Worm (Caenorhabditis elegans) whole organism, L2 larva: Measurements from ENCODE around the gene Y17G9B.2.

Experiments
- aly-2 ChIP-seq: fragments of 150-350 bp; optimal IDR thresholded peaks from 2 replicates; lab custom pipeline; 2014; ENCODE audit warnings: missing biosample characterization, missing genetic modification characterization
- ama-1 ChIP-seq: fragments of 150-350 bp; optimal IDR thresholded peaks from 2 replicates; lab custom pipeline; 2018; ENCODE audit warnings: inconsistent platforms
- ceh-16 ChIP-seq: fragments of 150-350 bp; optimal IDR thresholded peaks from 2 replicates; lab custom pipeline; 2014; ENCODE audit warnings: missing biosample characterization, missing genetic modification characterization
- elt-3 ChIP-seq: sonication (generic microtip); optimal IDR thresholded peaks from 2 replicates; lab custom pipeline; 2017; ENCODE audit warnings: missing biosample characterization, missing genetic modification characterization
- gmeb-1 ChIP-seq: fragments of 150-350 bp; optimal IDR thresholded peaks from 2 replicates; lab custom pipeline; 2014; ENCODE audit warnings: missing biosample characterization, missing genetic modification characterization
- nhr-237 ChIP-seq: fragments of 150-350 bp; optimal IDR thresholded peaks from 2 replicates; lab custom pipeline; 2014; ENCODE audit warnings: missing biosample characterization, missing genetic modification characterization
- nhr-6 ChIP-seq: fragments of 150-350 bp; optimal IDR thresholded peaks from 2 replicates; lab custom pipeline; 2014; ENCODE audit warnings: missing biosample characterization, missing genetic modification characterization
- nhr-77 ChIP-seq: fragments of 150-350 bp; optimal IDR thresholded peaks from 2 replicates; lab custom pipeline; 2014; ENCODE audit warnings: missing biosample characterization, missing genetic modification characterization
- unc-39 ChIP-seq: fragments of 150-350 bp; optimal IDR thresholded peaks from 2 replicates; lab custom pipeline; 2014; ENCODE audit warnings: missing biosample characterization, missing genetic modification characterization
- zag-1 ChIP-seq: fragments of 150-350 bp; optimal IDR thresholded peaks from 2 replicates; lab custom pipeline; 2014; ENCODE audit warnings: missing biosample characterization, missing genetic modification characterization
- ztf-4 ChIP-seq: fragments of 150-350 bp; optimal IDR thresholded peaks from 2 replicates; lab custom pipeline; 2014; ENCODE audit warnings: missing biosample characterization, missing genetic modification characterization

ce11 chrIV:4748408-4749105 is 15.4 kb upstream of the Y17G9B.2 start, which contains the start of gene cyc-2.1:
- TF ChIP-seq ztf-4 (tag; lab: Kevin White, UChicago) (peak; percentile 74), ceh-16 (tag; lab: Kevin White, UChicago) (no peak), ama-1 (peak; percentile 71), nhr-237 (tag; lab: Kevin White, UChicago) (no peak), nhr-77 (tag; lab: Kevin White, UChicago) (no peak), gmeb-1 (tag; lab: Kevin White, UChicago) (peak; percentile 14), aly-2 (no peak), zag-1 (no peak), elt-3 (no peak), nhr-6 (peak; percentile 22), unc-39 (tag; lab: Kevin White, UChicago) (no peak)
